Fruit fly (Drosophila melanogaster): ENCODE measurements around the gene Irp-1A.
A peak's percentile ranks its signal among the peaks of the same experiment; 100 is the strongest.

The Irp-1A gene

DNA sequence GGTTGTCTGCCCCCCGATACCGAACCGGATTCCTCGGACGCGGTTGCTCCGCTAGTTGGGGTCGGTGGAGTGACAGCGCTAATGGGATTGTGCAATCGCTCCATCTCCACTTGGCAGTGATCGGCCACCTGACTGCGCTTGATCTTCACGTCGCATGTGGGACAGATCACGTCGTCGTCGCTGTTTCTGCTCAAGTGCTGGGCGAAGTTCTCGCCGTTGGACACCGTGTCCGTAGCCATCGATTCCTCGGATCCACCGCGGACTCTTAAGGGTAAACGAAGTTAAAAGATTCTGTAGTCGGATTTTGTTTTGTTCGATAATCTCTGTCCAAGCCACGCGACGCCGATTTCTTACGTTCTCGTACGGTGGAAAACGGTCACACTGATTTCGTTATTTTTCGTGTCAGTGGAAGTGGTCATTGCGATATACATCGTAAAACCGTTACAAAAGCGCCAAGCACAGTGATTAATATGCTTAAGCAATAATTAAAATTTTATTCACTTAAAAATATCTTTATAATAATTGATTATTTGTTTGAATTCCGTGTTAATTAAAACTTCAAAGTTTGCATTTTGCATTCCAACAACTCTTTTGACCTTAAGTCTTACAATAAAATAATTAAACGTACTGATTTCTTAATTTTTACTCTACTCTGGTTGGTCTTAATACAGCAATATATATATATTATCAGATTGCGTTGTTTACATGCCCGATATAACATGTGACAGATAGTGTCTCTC is 1.8 kb upstream of the Irp-1A start, which contains the start of gene RNF220 (continued):
- TF ChIP-seq CG11085 (GFP tag; IDR thresholded peaks at IDR 0.05) (no peak), CG5245 (GFP tag; optimal IDR thresholded peaks at IDR 0.05) (no peak), ttk (GFP tag; IDR thresholded peaks at IDR 0.05) (no peak), CG30403 (GFP tag; optimal IDR thresholded peaks at IDR 0.05) (peak; percentile 54), Hey (tag; optimal IDR thresholded peaks at IDR 0.05) (no peak), CG31388 (GFP tag; optimal IDR thresholded peaks at IDR 0.05) (no peak), CG30020 (tag; optimal IDR thresholded peaks at IDR 0.05) (peak; percentile 6), CG8089 (GFP tag; optimal IDR thresholded peaks at IDR 0.05) (no peak), Trl (optimal IDR thresholded peaks at IDR 0.05) (no peak), Trl (GFP tag; optimal IDR thresholded peaks at IDR 0.05) (no peak), grau (tag; optimal IDR thresholded peaks at IDR 0.05) (peak; percentile 33), CG4424 (GFP tag; optimal IDR thresholded peaks at IDR 0.05) (peak; percentile 31), CG1603 (tag; optimal IDR thresholded peaks at IDR 0.05) (peak; percentile 41), Sox102F (GFP tag; optimal IDR thresholded peaks at IDR 0.05) (peak; percentile 5), sens (GFP tag) (no peak), cad (GFP tag; optimal IDR thresholded peaks at IDR 0.05) (no peak), bbx (GFP tag; IDR thresholded peaks at IDR 0.05; ENCODE audit: partially characterized antibody) (peak; percentile 78), CG12942 (GFP tag; optimal IDR thresholded peaks at IDR 0.05) (no peak), CG9215 (GFP tag; IDR thresholded peaks at IDR 0.05) (0 out of 2 replicates have a peak, but pooled peaks have one; percentile 23), CG1529 (GFP tag; optimal IDR thresholded peaks at IDR 0.05) (no peak), HHEX (GFP tag; optimal IDR thresholded peaks at IDR 0.05) (no peak), Dfd (GFP tag; optimal IDR thresholded peaks at IDR 0.05) (no peak), Dbx (GFP tag; IDR thresholded peaks at IDR 0.05) (peak; percentile 20; the same call in 1 of the 3 replicates), BEAF-32 (GFP tag; optimal IDR thresholded peaks at IDR 0.05) (no peak), chinmo (GFP tag; IDR thresholded peaks at IDR 0.05; ENCODE audit: partially characterized antibody) (peak; percentile 16; the same call in 1 of the 4 replicates), Sin3A (optimal IDR thresholded peaks at IDR 0.05) (peak; percentile 31), CG6272 (GFP tag; IDR thresholded peaks at IDR 0.05) (peak; percentile 24; the same call in 1 of the 2 replicates), CG17829 (tag; optimal IDR thresholded peaks at IDR 0.05) (peak; percentile 1), D (optimal IDR thresholded peaks at IDR 0.05) (no peak), D (GFP tag; optimal IDR thresholded peaks at IDR 0.05) (no peak), CG3995 (GFP tag; optimal IDR thresholded peaks at IDR 0.05) (peak; percentile 93), knrl (GFP tag; IDR thresholded peaks at IDR 0.05; ENCODE audit: partially characterized antibody) (no peak; the same call in none of the 3 replicates), Xrp1 (GFP tag; IDR thresholded peaks at IDR 0.05) (no peak), Sox100B (GFP tag; optimal IDR thresholded peaks at IDR 0.05) (peak; percentile 40), CG4617 (GFP tag; optimal IDR thresholded peaks at IDR 0.05; ENCODE audit: borderline replicate concordance) (peak; percentile 5), mld (GFP tag; IDR thresholded peaks at IDR 0.05; ENCODE audit: partially characterized antibody) (peak; percentile 58; the same call in 1 of the 3 replicates), CG8388 (GFP tag; optimal IDR thresholded peaks at IDR 0.05) (no peak), insv (GFP tag; optimal IDR thresholded peaks at IDR 0.05) (no peak), prd (optimal IDR thresholded peaks at IDR 0.05) (no peak), prd (GFP tag; IDR thresholded peaks at IDR 0.05) (peak; percentile 7; the same call in 1 of the 3 replicates), NC2α (GFP tag; optimal IDR thresholded peaks at IDR 0.05) (no peak), CG31441 (GFP tag; IDR thresholded peaks at IDR 0.05) (peak; percentile 58; the same call in 1 of the 2 replicates), kah (GFP tag; optimal IDR thresholded peaks at IDR 0.05) (no peak), az2 (GFP tag; optimal IDR thresholded peaks at IDR 0.05) (peak; percentile 21), ci (GFP tag; IDR thresholded peaks at IDR 0.05) (0 out of 3 replicates have a peak, but pooled peaks have one; percentile 9), gfzf (GFP tag; optimal IDR thresholded peaks at IDR 0.05) (peak; percentile 73), sr (GFP tag; IDR thresholded peaks at IDR 0.05) (no peak), trem (tag; optimal IDR thresholded peaks at IDR 0.05) (peak; percentile 8), ken (GFP tag; IDR thresholded peaks at IDR 0.05) (no peak), CG2712 (tag; optimal IDR thresholded peaks at IDR 0.05) (peak; percentile 34), Fer3 (tag; optimal IDR thresholded peaks at IDR 0.05) (no peak)
